Fruit fly (Drosophila melanogaster): ENCODE measurements around the gene Gmppb.

DNA sequence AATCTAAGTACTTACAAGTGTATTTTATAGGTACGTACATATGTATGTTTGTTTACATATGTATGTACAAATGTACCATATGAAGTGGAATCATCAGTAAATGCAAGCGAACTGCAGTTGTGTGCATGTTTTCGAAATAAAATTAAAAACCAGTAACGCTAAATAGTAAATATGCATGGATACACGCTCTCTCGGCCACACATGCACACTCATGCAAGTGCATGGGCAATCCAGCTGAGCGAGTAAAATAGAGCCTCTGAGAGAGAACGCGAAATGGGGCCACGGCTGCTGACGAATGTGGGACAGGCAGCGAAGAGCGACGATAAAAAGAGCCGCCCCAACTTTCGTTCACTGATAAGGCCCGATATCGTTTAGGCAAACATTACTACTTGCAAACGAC lies 3.7 kb upstream of the Gmppb start:
- no peak for TF ChIP-seq pan (optimal IDR thresholded peaks at IDR 0.05)
- TF ChIP-seq psq (GFP tag; optimal IDR thresholded peaks at IDR 0.05), result no peak
- no peak for TF ChIP-seq lola (GFP tag; optimal IDR thresholded peaks at IDR 0.05)
- TF ChIP-seq dl (GFP tag; optimal IDR thresholded peaks at IDR 0.05; ENCODE audit: insufficient read depth in 1 of 2, partially characterized antibody in 2 of 2), result peak; percentile 25 to 30
- TF ChIP-seq HLH106 (tag; optimal IDR thresholded peaks at IDR 0.05), result no peak
- TF ChIP-seq sv (GFP tag; optimal IDR thresholded peaks at IDR 0.05), result no peak
- no peak for TF ChIP-seq OdsH (GFP tag; optimal IDR thresholded peaks at IDR 0.05)
- no peak for TF ChIP-seq Dfd (GFP tag; optimal IDR thresholded peaks at IDR 0.05)
- TF ChIP-seq fru (GFP tag; optimal IDR thresholded peaks at IDR 0.05), result no peak
- no peak for TF ChIP-seq CG32264 (GFP tag; optimal IDR thresholded peaks at IDR 0.05)
- peak; percentile 50 for TF ChIP-seq Dif (GFP tag; optimal IDR thresholded peaks at IDR 0.05; ENCODE audit: partially characterized antibody)
